Worm (Caenorhabditis elegans): ENCODE results near the gene pph-5.

ce11 chrV:19240129-19240528 is 49.8 kb downstream of the pph-5 start, which contains the start of the genes fbxb-115 and fbxb-1:
- TF ChIP-seq dmd-4 (tag; optimal IDR thresholded peaks at IDR 0.05) (no peak), nhr-77 (tag; optimal IDR thresholded peaks at IDR 0.05) (no peak), snpc-4 (tag; optimal IDR thresholded peaks at IDR 0.05) (no peak)
